Worm (Caenorhabditis elegans) whole organism, L2 larva: Measurements from ENCODE around the gene F36H12.9.

ENCODE experiments used
- aly-2 ChIP-seq: fragments of 150-350 bp; optimal IDR thresholded peaks from 2 replicates; lab custom pipeline; 2014; ENCODE audit warnings: missing biosample characterization, missing genetic modification characterization
- ceh-82 ChIP-seq: fragments of 150-350 bp; optimal IDR thresholded peaks from 2 replicates; lab custom pipeline; 2014; ENCODE audit warnings: missing biosample characterization, missing genetic modification characterization
- fos-1 ChIP-seq: fragments of 150-350 bp; optimal IDR thresholded peaks from 2 replicates; lab custom pipeline; 2014; ENCODE audit warnings: missing biosample characterization, missing genetic modification characterization
- lin-39 ChIP-seq: fragments of 150-350 bp; optimal IDR thresholded peaks from 2 replicates; lab custom pipeline; 2014; ENCODE audit warnings: missing biosample characterization, missing genetic modification reagents, missing genetic modification characterization
- nhr-237 ChIP-seq: fragments of 150-350 bp; optimal IDR thresholded peaks from 2 replicates; lab custom pipeline; 2014; ENCODE audit warnings: missing biosample characterization, missing genetic modification characterization
- skn-1 ChIP-seq: sonication (generic microtip); optimal IDR thresholded peaks from 2 replicates; lab custom pipeline; 2017; ENCODE audit warnings: missing biosample characterization, missing genetic modification characterization
- unc-62 ChIP-seq: fragments of 150-350 bp; optimal IDR thresholded peaks from 2 replicates; lab custom pipeline; 2014; ENCODE audit warnings: missing biosample characterization, missing genetic modification reagents, missing genetic modification characterization

ce11 chrIV:5209390-5209789 lies 47.4 kb upstream of the F36H12.9 start, which contains the start of the genes Y59E9AL.36 and nbet-1:
- no peak for TF ChIP-seq ceh-82 (tag; lab: Kevin White, UChicago)
- TF ChIP-seq nhr-237 (tag; lab: Kevin White, UChicago), result no peak
- TF ChIP-seq skn-1 (tag; lab: Kevin White, UChicago), result no peak
- TF ChIP-seq fos-1, result peak; percentile 36
- TF ChIP-seq unc-62 (GFP tag; lab: Kevin White, UChicago), result no peak
- no peak for TF ChIP-seq lin-39
- no peak for TF ChIP-seq aly-2 (tag; lab: Kevin White, UChicago)
